Fruit fly (Drosophila melanogaster): ENCODE data around the gene Doc3.

The Doc3 gene

DNA sequence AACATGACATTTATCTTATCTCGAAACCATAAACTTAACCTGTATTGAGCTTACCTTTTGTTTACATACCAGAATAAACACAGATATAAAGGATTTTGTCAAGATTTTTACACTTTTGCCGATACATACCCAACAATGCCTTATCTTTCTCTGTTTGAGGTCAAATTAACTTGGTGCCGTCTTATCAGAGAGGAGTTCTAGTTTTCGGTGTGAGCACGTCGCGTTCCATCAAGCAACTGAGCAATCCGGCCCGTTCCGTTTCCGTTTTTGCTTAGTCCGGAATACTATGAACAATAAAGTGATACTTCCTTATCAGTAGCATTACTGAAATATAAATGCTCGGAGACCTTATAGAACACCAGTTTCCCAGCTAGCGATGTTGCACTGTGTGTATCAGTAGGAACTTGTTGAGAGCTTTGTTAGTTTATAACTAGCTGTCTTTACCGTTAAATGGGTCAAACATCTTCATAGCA is 19.1 kb upstream of the Doc3 start, which contains the start of gene Galk (continued):
- TF ChIP-seq sna (GFP tag; IDR thresholded peaks at IDR 0.05; ENCODE audit: partially characterized antibody) (no peak), BtbVII (GFP tag; optimal IDR thresholded peaks at IDR 0.05) (peak; percentile 80), repo (GFP tag; optimal IDR thresholded peaks at IDR 0.05) (peak; percentile 18), Hey (tag; optimal IDR thresholded peaks at IDR 0.05) (peak; percentile 11), CG5180 (GFP tag; optimal IDR thresholded peaks at IDR 0.05) (peak; percentile 45), CG6272 (GFP tag; IDR thresholded peaks at IDR 0.05) (0 out of 2 replicates have a peak, but pooled peaks have one; percentile 21), CG1024 (GFP tag; IDR thresholded peaks at IDR 0.05) (peak; percentile 49), Dad (GFP tag; optimal IDR thresholded peaks at IDR 0.05) (no peak), ac (GFP tag; optimal IDR thresholded peaks at IDR 0.05) (no peak), so (GFP tag; IDR thresholded peaks at IDR 0.05) (no peak), CG15514 (GFP tag; optimal IDR thresholded peaks at IDR 0.05) (peak; percentile 72), CG10366 (GFP tag; IDR thresholded peaks at IDR 0.05) (peak; percentile 63), CG17912 (GFP tag; optimal IDR thresholded peaks at IDR 0.05) (peak; percentile 71), ham (GFP tag; IDR thresholded peaks at IDR 0.05) (no peak), CG31224 (GFP tag; IDR thresholded peaks at IDR 0.05) (peak; percentile 52), sob (GFP tag; IDR thresholded peaks at IDR 0.05) (peak; percentile 78), chn (GFP tag; optimal IDR thresholded peaks at IDR 0.05) (peak; percentile 12), eve (GFP tag; optimal IDR thresholded peaks at IDR 0.05) (no peak), CG16815 (GFP tag; optimal IDR thresholded peaks at IDR 0.05) (no peak), CG8944 (GFP tag; optimal IDR thresholded peaks at IDR 0.05) (peak; percentile 27), bcd (GFP tag; optimal IDR thresholded peaks at IDR 0.05) (peak; percentile 50), CG1832 (GFP tag; optimal IDR thresholded peaks at IDR 0.05) (no peak), gce (GFP tag; IDR thresholded peaks at IDR 0.05) (no peak), Rfx (GFP tag; IDR thresholded peaks at IDR 0.05) (peak; percentile 93), CG8765 (GFP tag; IDR thresholded peaks at IDR 0.05) (no peak), her (GFP tag; optimal IDR thresholded peaks at IDR 0.05) (peak; percentile 65), zen (tag; optimal IDR thresholded peaks at IDR 0.05) (no peak), CG17612 (GFP tag; IDR thresholded peaks at IDR 0.05) (peak; percentile 33), CG6175 (GFP tag; IDR thresholded peaks at IDR 0.05) (no peak), Dll (GFP tag; IDR thresholded peaks at IDR 0.05; ENCODE audit: partially characterized antibody) (no peak), CG10321 (GFP tag; IDR thresholded peaks at IDR 0.05) (no peak), HHEX (GFP tag; optimal IDR thresholded peaks at IDR 0.05) (peak; percentile 63), tio (GFP tag; optimal IDR thresholded peaks at IDR 0.05) (no peak), MESR4 (GFP tag; optimal IDR thresholded peaks at IDR 0.05) (no peak), al (GFP tag; IDR thresholded peaks at IDR 0.05) (peak; percentile 70), YL-1 (GFP tag; optimal IDR thresholded peaks at IDR 0.05) (no peak), CG4328 (GFP tag; optimal IDR thresholded peaks at IDR 0.05) (peak; percentile 58), chm (GFP tag; IDR thresholded peaks at IDR 0.05) (0 out of 2 replicates have a peak, but pooled peaks have one; percentile 60), emc (GFP tag; optimal IDR thresholded peaks at IDR 0.05) (peak; percentile 1), CG6683 (GFP tag; optimal IDR thresholded peaks at IDR 0.05) (peak; percentile 7), HmgD (GFP tag; optimal IDR thresholded peaks at IDR 0.05) (no peak), ATbp (GFP tag; optimal IDR thresholded peaks at IDR 0.05) (peak; percentile 83), Asciz (GFP tag; optimal IDR thresholded peaks at IDR 0.05) (peak; percentile 74), pan (optimal IDR thresholded peaks at IDR 0.05) (no peak), pan (GFP tag; optimal IDR thresholded peaks at IDR 0.05 in 1 of 2, IDR thresholded peaks at IDR 0.05 in 1 of 2) (peak in 1 of 2 experiments; percentile 81), inv (GFP tag; IDR thresholded peaks at IDR 0.05; ENCODE audit: partially characterized antibody) (no peak), pum (GFP tag; optimal IDR thresholded peaks at IDR 0.05) (no peak), CG18476 (GFP tag; optimal IDR thresholded peaks at IDR 0.05) (peak; percentile 8), knrl (GFP tag; IDR thresholded peaks at IDR 0.05; ENCODE audit: partially characterized antibody) (no peak), ftz-f1 (GFP tag; optimal IDR thresholded peaks at IDR 0.05) (peak; percentile 78), Elba2 (GFP tag; optimal IDR thresholded peaks at IDR 0.05) (no peak)

Measured in whole organism, embryonic.